Fruit fly (Drosophila melanogaster): ENCODE results near the gene MED7.
A peak's percentile ranks its signal among the peaks of the same experiment; 100 is the strongest.

The MED7 gene

dm6 chr3R:10760966-10761855 lies at the start of gene MED7, which contains the start of gene Cap-H2:
Gene MED7 (minus strand): TSS chr3R:10761032.
Gene Cap-H2 (plus strand): TSS chr3R:10761310.
- peak; percentile 81 for TF ChIP-seq lz (GFP tag; optimal IDR thresholded peaks at IDR 0.05)
- TF ChIP-seq CG8119 (GFP tag; IDR thresholded peaks at IDR 0.05), result peak; percentile 44; the same call in 1 of the 3 replicates
- no peak for TF ChIP-seq CG6792 (GFP tag; optimal IDR thresholded peaks at IDR 0.05)
- TF ChIP-seq CG10631 (GFP tag; optimal IDR thresholded peaks at IDR 0.05), result peak; percentile 72
- peak; percentile 65 for TF ChIP-seq Gug (GFP tag; IDR thresholded peaks at IDR 0.05)
- TF ChIP-seq CG11762 (GFP tag; optimal IDR thresholded peaks at IDR 0.05; ENCODE audit: insufficient read depth), result peak; percentile 33
- TF ChIP-seq dsx (GFP tag; optimal IDR thresholded peaks at IDR 0.05; ENCODE audit: poor library complexity, severe bottlenecking), result no peak
- no peak for TF ChIP-seq CG8319 (GFP tag; optimal IDR thresholded peaks at IDR 0.05)
- TF ChIP-seq CG3032 (tag; optimal IDR thresholded peaks at IDR 0.05), result no peak
- no peak for TF ChIP-seq fkh (GFP tag; optimal IDR thresholded peaks at IDR 0.05)
- no peak for TF ChIP-seq CG10669 (GFP tag; optimal IDR thresholded peaks at IDR 0.05)
- TF ChIP-seq CG11902 (GFP tag; optimal IDR thresholded peaks at IDR 0.05), result peak; percentile 63
- no peak for TF ChIP-seq net (GFP tag; optimal IDR thresholded peaks at IDR 0.05)
- TF ChIP-seq CG15336 (GFP tag; IDR thresholded peaks at IDR 0.05), result no peak
- TF ChIP-seq CG16779 (tag; optimal IDR thresholded peaks at IDR 0.05), result no peak
- peak; percentile 77 for TF ChIP-seq cyc (GFP tag; optimal IDR thresholded peaks at IDR 0.05)
- no peak for TF ChIP-seq CG6276 (GFP tag; optimal IDR thresholded peaks at IDR 0.05)
- peak; percentile 50 for TF ChIP-seq CG34406 (GFP tag; optimal IDR thresholded peaks at IDR 0.05)
- TF ChIP-seq Smox (GFP tag; optimal IDR thresholded peaks at IDR 0.05), result peak; percentile 80
- peak; percentile 76 for TF ChIP-seq pdm3 (GFP tag; optimal IDR thresholded peaks at IDR 0.05)
- TF ChIP-seq fd59A (GFP tag; optimal IDR thresholded peaks at IDR 0.05), result no peak
- TF ChIP-seq CG6163 (GFP tag; IDR thresholded peaks at IDR 0.05), result peak; percentile 73
- TF ChIP-seq svp (GFP tag), result no peak
- peak; percentile 61; the same call in 1 of the 3 replicates for TF ChIP-seq eg (GFP tag; IDR thresholded peaks at IDR 0.05)
- TF ChIP-seq ss (GFP tag; optimal IDR thresholded peaks at IDR 0.05), result no peak
- TF ChIP-seq topi (GFP tag; optimal IDR thresholded peaks at IDR 0.05), result peak; percentile 83
- peak; percentile 55 for TF ChIP-seq vri (GFP tag; optimal IDR thresholded peaks at IDR 0.05)
- TF ChIP-seq achi (GFP tag; optimal IDR thresholded peaks at IDR 0.05), result peak; percentile 58
- no peak for TF ChIP-seq CG1621 (tag; optimal IDR thresholded peaks at IDR 0.05)
- peak; percentile 62 for TF ChIP-seq Sox15 (GFP tag; optimal IDR thresholded peaks at IDR 0.05)
- no peak for TF ChIP-seq Met (GFP tag; optimal IDR thresholded peaks at IDR 0.05)
- no peak for TF ChIP-seq CG32006 (GFP tag; optimal IDR thresholded peaks at IDR 0.05)
- TF ChIP-seq CG6808 (GFP tag; optimal IDR thresholded peaks at IDR 0.05), result no peak
- peak; percentile 82 for TF ChIP-seq CG31627 (GFP tag; optimal IDR thresholded peaks at IDR 0.05)
- TF ChIP-seq CG7368 (GFP tag; optimal IDR thresholded peaks at IDR 0.05), result peak; percentile 54
- TF ChIP-seq dac (GFP tag; optimal IDR thresholded peaks at IDR 0.05), result no peak
- no peak for TF ChIP-seq salr (GFP tag; optimal IDR thresholded peaks at IDR 0.05)
- TF ChIP-seq OdsH (GFP tag; optimal IDR thresholded peaks at IDR 0.05), result peak; percentile 76
- peak; percentile 60 for TF ChIP-seq Ets96B (tag; optimal IDR thresholded peaks at IDR 0.05)
- no peak for TF ChIP-seq CG3919 (GFP tag; optimal IDR thresholded peaks at IDR 0.05)
- peak; percentile 80 for TF ChIP-seq esn (GFP tag; optimal IDR thresholded peaks at IDR 0.05)
- TF ChIP-seq Eip75B (GFP tag; optimal IDR thresholded peaks at IDR 0.05), result peak; percentile 77
- TF ChIP-seq CG8632 (GFP tag; optimal IDR thresholded peaks at IDR 0.05), result no peak
- peak; percentile 80 for TF ChIP-seq Hr39 (GFP tag; optimal IDR thresholded peaks at IDR 0.05)
- no peak for TF ChIP-seq fd85E (GFP tag; optimal IDR thresholded peaks at IDR 0.05)
- TF ChIP-seq CG11294 (GFP tag; IDR thresholded peaks at IDR 0.05), result peak; percentile 61
- peak; percentile 79 for TF ChIP-seq acj6 (GFP tag; optimal IDR thresholded peaks at IDR 0.05)
- TF ChIP-seq Eip93F (GFP tag; optimal IDR thresholded peaks at IDR 0.05), result no peak
- peak; percentile 59 for TF ChIP-seq Lpt (GFP tag; optimal IDR thresholded peaks at IDR 0.05)
- TF ChIP-seq Eip78C (GFP tag), result peak; percentile 94

All from whole organism, prepupa.